Worm (Caenorhabditis elegans): ENCODE data around the gene Y53G8AR.5.

Gene Y53G8AR.5

DNA sequence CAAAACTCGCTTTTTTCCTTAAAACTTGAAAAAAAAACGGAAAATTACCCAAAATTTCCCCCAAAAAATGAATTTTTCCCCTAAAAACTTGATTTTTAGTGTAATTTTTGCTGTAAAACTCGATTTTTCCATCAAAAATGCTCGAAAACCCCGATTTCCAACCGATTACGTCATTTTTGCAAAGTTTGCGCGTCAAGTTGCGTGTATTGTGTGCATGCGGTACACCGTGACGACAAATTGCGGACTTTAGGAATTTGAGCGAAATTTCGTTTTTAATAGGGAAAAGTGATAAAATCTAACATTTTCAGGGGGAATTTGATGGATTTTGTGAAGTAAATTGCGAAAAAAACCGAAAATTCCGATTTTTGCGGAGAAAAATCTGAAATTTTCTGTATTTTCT, 26.7 kb downstream of the Y53G8AR.5 start (continued):
- TF ChIP-seq swsn-7 (tag; optimal IDR thresholded peaks at IDR 0.05), result no peak
- no peak for TF ChIP-seq lir-3 (tag; optimal IDR thresholded peaks at IDR 0.05; ENCODE audit: poor library complexity)
- no peak for TF ChIP-seq nhr-84 (tag; optimal IDR thresholded peaks at IDR 0.05)
- TF ChIP-seq sox-4 (tag; optimal IDR thresholded peaks at IDR 0.05), result no peak
- peak; percentile 26 for TF ChIP-seq nhr-77 (tag; optimal IDR thresholded peaks at IDR 0.05)
- no peak for TF ChIP-seq ceh-63 (GFP tag; optimal IDR thresholded peaks at IDR 0.05)
- TF ChIP-seq jun-1 (tag; optimal IDR thresholded peaks at IDR 0.05), result peak; percentile 22
- peak; percentile 70 to 77 (median 77) for TF ChIP-seq dpl-1 (GFP tag; optimal IDR thresholded peaks at IDR 0.05)
- no peak for TF ChIP-seq ces-1 (GFP tag; optimal IDR thresholded peaks at IDR 0.05)
- TF ChIP-seq zip-4 (GFP tag; optimal IDR thresholded peaks at IDR 0.05), result no peak
- TF ChIP-seq zag-1 (tag; optimal IDR thresholded peaks at IDR 0.05), result no peak
- no peak for TF ChIP-seq ceh-8 (GFP tag; optimal IDR thresholded peaks at IDR 0.05)
- TF ChIP-seq efl-3 (GFP tag; optimal IDR thresholded peaks at IDR 0.05), result no peak
- TF ChIP-seq C34B4.2 (tag; optimal IDR thresholded peaks at IDR 0.05), result no peak
- no peak for TF ChIP-seq elt-2 (tag; optimal IDR thresholded peaks at IDR 0.05)
- TF ChIP-seq unc-86 (tag; optimal IDR thresholded peaks at IDR 0.05), result peak; percentile 27
- peak; percentile 27 for TF ChIP-seq lin-13 (GFP tag; optimal IDR thresholded peaks at IDR 0.05)
- TF ChIP-seq lin-35 (GFP tag; optimal IDR thresholded peaks at IDR 0.05), result peak; percentile 63 to 85
- no peak for TF ChIP-seq fkh-10 (GFP tag; optimal IDR thresholded peaks at IDR 0.05)
- TF ChIP-seq grh-1 (GFP tag; IDR thresholded peaks at IDR 0.05), result no peak
- peak in 1 of 2 experiments; percentile 4 for TF ChIP-seq ztf-11 (tag; optimal IDR thresholded peaks at IDR 0.05)
- TF ChIP-seq nhr-237 (tag; optimal IDR thresholded peaks at IDR 0.05), result no peak
- peak; percentile 58 to 72 (median 64) for TF ChIP-seq ceh-82 (tag; optimal IDR thresholded peaks at IDR 0.05)
- TF ChIP-seq F16B12.6 (tag; optimal IDR thresholded peaks at IDR 0.05), result peak; percentile 98
- no peak for TF ChIP-seq nhr-47 (tag; optimal IDR thresholded peaks at IDR 0.05)
- no peak for TF ChIP-seq hlh-17 (GFP tag; optimal IDR thresholded peaks at IDR 0.05; ENCODE audit: borderline replicate concordance)
- TF ChIP-seq sup-37 (GFP tag; optimal IDR thresholded peaks at IDR 0.05), result no peak
- peak; percentile 45 for TF ChIP-seq lin-15B (tag; optimal IDR thresholded peaks at IDR 0.05)
- TF ChIP-seq efl-1 (optimal IDR thresholded peaks at IDR 0.05), result peak; percentile 79 to 83
- peak; percentile 79 to 96 for TF ChIP-seq efl-1 (GFP tag; optimal IDR thresholded peaks at IDR 0.05 in 1 of 2)
- no peak for TF ChIP-seq dsc-1 (tag; optimal IDR thresholded peaks at IDR 0.05)
- peak; percentile 68 for TF ChIP-seq unc-130 (tag; optimal IDR thresholded peaks at IDR 0.05)
- no peak for TF ChIP-seq nhr-12 (tag; optimal IDR thresholded peaks at IDR 0.05)
- peak; percentile 66 for TF ChIP-seq xbp-1 (tag; optimal IDR thresholded peaks at IDR 0.05)
- peak; percentile 64 for TF ChIP-seq snu-23 (GFP tag; optimal IDR thresholded peaks at IDR 0.05)
- no peak for TF ChIP-seq C04F5.9 (tag; optimal IDR thresholded peaks at IDR 0.05)
- 0 out of 2 replicates have a peak, but pooled peaks have one; percentile 39 for TF ChIP-seq mab-9 (GFP tag; IDR thresholded peaks at IDR 0.05)
- TF ChIP-seq nhr-19 (GFP tag; conservative IDR thresholded peaks at IDR 0.05), result peak; percentile 64
- no peak for TF ChIP-seq alr-1 (tag; optimal IDR thresholded peaks at IDR 0.05; ENCODE audit: borderline replicate concordance)
- TF ChIP-seq fkh-8 (tag; optimal IDR thresholded peaks at IDR 0.05), result peak; percentile 33
- TF ChIP-seq tlp-1 (tag; optimal IDR thresholded peaks at IDR 0.05), result no peak
- no peak for TF ChIP-seq pax-3 (tag; optimal IDR thresholded peaks at IDR 0.05)
- TF ChIP-seq ceh-88 (GFP tag; IDR thresholded peaks at IDR 0.05), result no peak
- no peak for TF ChIP-seq fkh-4 (tag; optimal IDR thresholded peaks at IDR 0.05; ENCODE audit: borderline replicate concordance)
- TF ChIP-seq mdl-1 (tag; optimal IDR thresholded peaks at IDR 0.05), result peak in 1 of 2 experiments; percentile 47
- no peak for TF ChIP-seq nhr-28 (tag; optimal IDR thresholded peaks at IDR 0.05)
- no peak for TF ChIP-seq vab-15 (tag; optimal IDR thresholded peaks at IDR 0.05)
